Fruit fly (Drosophila melanogaster) whole organism, wandering third instar larva: ENCODE measurements around the gene CG3604.

Experiments
- Abd-B ChIP-seq: fragments of >200 bp; optimal IDR thresholded peaks from 2 replicates; lab custom pipeline; 2017; ENCODE audit warnings: missing biosample characterization, missing genetic modification characterization
- CG32264 ChIP-seq: fragments of 200-800 bp; sonication (Bioruptor generic); optimal IDR thresholded peaks from 2 replicates; lab custom pipeline; 2016; ENCODE audit warnings: missing biosample characterization, missing genetic modification characterization
- CG9705 ChIP-seq: fragments of 200-800 bp; sonication (Bioruptor generic); optimal IDR thresholded peaks from 2 replicates; lab custom pipeline; 2018; ENCODE audit warnings: missing biosample characterization, mild to moderate bottlenecking, missing genetic modification characterization
- CrebA ChIP-seq: fragments of 200-800 bp; sonication (Bioruptor generic); optimal IDR thresholded peaks from 2 replicates; lab custom pipeline; 2016; ENCODE audit warnings: missing biosample characterization, mild to moderate bottlenecking, missing genetic modification characterization, borderline replicate concordance
- Dfd ChIP-seq: fragments of >200 bp; optimal IDR thresholded peaks from 2 replicates; lab custom pipeline; 2017; ENCODE audit warnings: missing biosample characterization, missing genetic modification characterization
- Dif ChIP-seq: fragments of 200-275, 200-300 bp; sonication (Bioruptor generic); optimal IDR thresholded peaks from 2 replicates; lab custom pipeline; 2018; ENCODE audit warnings: missing biosample characterization, missing genetic modification characterization; ENCODE audit not compliant: partially characterized antibody
- GATAd ChIP-seq: sonication (Bioruptor generic); optimal IDR thresholded peaks from 2 replicates; lab custom pipeline; 2016; ENCODE audit warnings: missing biosample characterization, missing genetic modification characterization
- HLH106 ChIP-seq: fragments of 200-800 bp; optimal IDR thresholded peaks from 3 replicates; lab custom pipeline; 2019; ENCODE audit warnings: missing biosample characterization, mild to moderate bottlenecking, missing genetic modification characterization, moderate library complexity
- Hnf4 ChIP-seq: fragments of 200-800 bp; sonication (Bioruptor generic); optimal IDR thresholded peaks from 2 replicates; lab custom pipeline; 2016; ENCODE audit warnings: missing biosample characterization, mild to moderate bottlenecking, missing genetic modification characterization
- Hr78 ChIP-seq: fragments of >200 bp; optimal IDR thresholded peaks from 2 replicates; lab custom pipeline; 2017; ENCODE audit warnings: missing biosample characterization, missing genetic modification characterization
- Hr83 ChIP-seq: fragments of 200-300 bp; sonication (Bioruptor generic); optimal IDR thresholded peaks from 2 replicates; lab custom pipeline; 2016; ENCODE audit warnings: missing biosample characterization, mild to moderate bottlenecking, missing genetic modification characterization, moderate library complexity; ENCODE audit not compliant: poor library complexity, severe bottlenecking
- Jra ChIP-seq: sonication (Bioruptor generic); optimal IDR thresholded peaks from 2 replicates; lab custom pipeline; 2016; ENCODE audit warnings: missing biosample characterization, missing genetic modification characterization
- Mio ChIP-seq: sonication (Bioruptor generic); optimal IDR thresholded peaks from 2 replicates; lab custom pipeline; 2016; ENCODE audit warnings: missing biosample characterization, missing genetic modification characterization
- Myc ChIP-seq: fragments of >200 bp; optimal IDR thresholded peaks from 2 replicates; lab custom pipeline; 2017
- N ChIP-seq: fragments of >200 bp; optimal IDR thresholded peaks from 2 replicates; lab custom pipeline; 2018; ENCODE audit warnings: missing biosample characterization, missing external identifiers, missing genetic modification characterization
- OdsH ChIP-seq: fragments of 200-800 bp; sonication (Bioruptor generic); optimal IDR thresholded peaks from 2 replicates; lab custom pipeline; 2016; ENCODE audit warnings: missing biosample characterization, mild to moderate bottlenecking, missing genetic modification characterization
- Rel ChIP-seq, 2 experiments: fragments of 200-800 bp; sonication (Bioruptor generic) in 1 of 2; optimal IDR thresholded peaks; 2 replicates in 1 of 2; 3 replicates in 1 of 2; lab custom pipeline; 2016 to 2019; ENCODE audit warnings: mild to moderate bottlenecking in 2 of 2, missing biosample characterization in 2 of 2, missing genetic modification characterization in 2 of 2, moderate library complexity in 1 of 2
- Sp1 ChIP-seq: fragments of 200-800 bp; sonication (Bioruptor generic); optimal IDR thresholded peaks from 3 replicates; lab custom pipeline; 2019; ENCODE audit warnings: missing biosample characterization, mild to moderate bottlenecking, missing genetic modification characterization, moderate library complexity
- Vsx2 ChIP-seq: fragments of 200-300, 225-300 bp; sonication (Bioruptor generic); optimal IDR thresholded peaks from 2 replicates; lab custom pipeline; 2018; ENCODE audit warnings: missing biosample characterization, missing genetic modification characterization; ENCODE audit not compliant: partially characterized antibody
- br ChIP-seq: fragments of 200-800 bp; sonication (Bioruptor generic); optimal IDR thresholded peaks from 2 replicates; lab custom pipeline; 2016; ENCODE audit warnings: missing biosample characterization, missing genetic modification characterization
- brk ChIP-seq: fragments of 200-800 bp; sonication (Bioruptor generic); optimal IDR thresholded peaks from 2 replicates; lab custom pipeline; 2016; ENCODE audit warnings: missing biosample characterization, mild to moderate bottlenecking, missing genetic modification characterization
- dl ChIP-seq, 2 experiments: fragments of 175-275, 200-275 bp in 1 of 2; fragments of 200-275 bp in 1 of 2; sonication (Bioruptor generic); optimal IDR thresholded peaks; lab custom pipeline; 2018; ENCODE audit warnings: mild to moderate bottlenecking in 2 of 2, missing biosample characterization in 2 of 2, missing genetic modification characterization in 2 of 2, moderate library complexity in 2 of 2; ENCODE audit not compliant: partially characterized antibody in 2 of 2, insufficient read depth in 1 of 2
- dmrt93B ChIP-seq: fragments of 200-800 bp; sonication (Bioruptor generic); optimal IDR thresholded peaks from 2 replicates; lab custom pipeline; 2018; ENCODE audit warnings: missing biosample characterization, mild to moderate bottlenecking, missing genetic modification characterization
- dsf ChIP-seq: sonication (Bioruptor generic); optimal IDR thresholded peaks from 2 replicates; lab custom pipeline; 2016; ENCODE audit warnings: missing biosample characterization, missing genetic modification characterization, borderline replicate concordance
- ey ChIP-seq: fragments of 200-800 bp; sonication (Bioruptor generic); optimal IDR thresholded peaks from 2 replicates; lab custom pipeline; 2016; ENCODE audit warnings: missing biosample characterization, missing genetic modification characterization
- foxo ChIP-seq, 2 experiments: fragments of 200-800 bp; sonication (Bioruptor generic); optimal IDR thresholded peaks; 2 replicates in 1 of 2; 3 replicates in 1 of 2; lab custom pipeline; 2016 to 2017; ENCODE audit warnings: missing biosample characterization in 2 of 2, missing genetic modification characterization in 2 of 2
- fru ChIP-seq: fragments of 200-800 bp; sonication (Bioruptor generic); optimal IDR thresholded peaks from 3 replicates; lab custom pipeline; 2016; ENCODE audit warnings: missing biosample characterization, mild to moderate bottlenecking, missing genetic modification characterization
- h ChIP-seq: fragments of 200-800 bp; sonication (Bioruptor generic); optimal IDR thresholded peaks from 3 replicates; lab custom pipeline; 2016; ENCODE audit warnings: missing biosample characterization, mild to moderate bottlenecking, missing genetic modification characterization
- jim ChIP-seq: fragments of 175-275, 200-325 bp; sonication (Bioruptor generic); optimal IDR thresholded peaks from 2 replicates; lab custom pipeline; 2016; ENCODE audit warnings: missing biosample characterization, mild to moderate bottlenecking, missing genetic modification characterization
- lola ChIP-seq: fragments of >200 bp; optimal IDR thresholded peaks from 2 replicates; lab custom pipeline; 2017; ENCODE audit warnings: missing biosample characterization, missing genetic modification characterization
- pan ChIP-seq: fragments of >200 bp; optimal IDR thresholded peaks from 2 replicates; lab custom pipeline; 2017
- psq ChIP-seq: fragments of 200-800 bp; sonication (Bioruptor generic); optimal IDR thresholded peaks from 3 replicates; lab custom pipeline; 2017; ENCODE audit warnings: missing biosample characterization, mild to moderate bottlenecking, missing genetic modification characterization, moderate library complexity
- rgr ChIP-seq: fragments of 200-800 bp; sonication (Bioruptor generic); optimal IDR thresholded peaks from 3 replicates; lab custom pipeline; 2016; ENCODE audit warnings: missing biosample characterization, mild to moderate bottlenecking, missing genetic modification characterization
- sage ChIP-seq: fragments of 200-800 bp; sonication (Bioruptor generic); optimal IDR thresholded peaks from 2 replicates; lab custom pipeline; 2016; ENCODE audit warnings: missing biosample characterization, mild to moderate bottlenecking, missing genetic modification characterization
- sv ChIP-seq: fragments of 200-800 bp; sonication (Bioruptor generic); optimal IDR thresholded peaks from 3 replicates; lab custom pipeline; 2016; ENCODE audit warnings: missing biosample characterization, missing genetic modification characterization
- tai ChIP-seq: sonication (Bioruptor generic); optimal IDR thresholded peaks from 2 replicates; lab custom pipeline; 2016; ENCODE audit warnings: missing biosample characterization, missing genetic modification characterization
- usp ChIP-seq: fragments of >200 bp; optimal IDR thresholded peaks from 2 replicates; lab custom pipeline; 2017; ENCODE audit warnings: missing biosample characterization, missing genetic modification characterization
- woc ChIP-seq: sonication (Bioruptor generic); optimal IDR thresholded peaks from 2 replicates; lab custom pipeline; 2016; ENCODE audit warnings: missing biosample characterization, mild to moderate bottlenecking, missing genetic modification characterization

CG3604 gene

dm6 chr2L:3655698-3656105, 42.0 kb downstream of the CG3604 start:
- TF ChIP-seq Rel (GFP tag; optimal IDR thresholded peaks at IDR 0.05; lab: Kevin White, UChicago) (peak; percentile 93), Rel (tag; optimal IDR thresholded peaks at IDR 0.05; lab: Kevin White, UChicago) (peak; percentile 95), Hnf4 (GFP tag; lab: Kevin White, UChicago) (peak; percentile 99), CrebA (peak; percentile 96), HLH106 (peak; percentile 99), dsf (GFP tag; lab: Kevin White, UChicago) (peak; percentile 91), br (GFP tag; lab: Kevin White, UChicago) (peak; percentile 99), CG32264 (peak; percentile 96), psq (GFP tag; lab: Kevin White, UChicago) (peak; percentile 98), N (no peak), Mio (GFP tag; lab: Kevin White, UChicago) (peak; percentile 90), usp (no peak), CG9705 (GFP tag; lab: Kevin White, UChicago) (peak; percentile 99), pan (lab: Kevin White, UChicago) (no peak), rgr (peak; percentile 99), ey (GFP tag; lab: Kevin White, UChicago) (peak; percentile 99), woc (GFP tag; lab: Kevin White, UChicago) (peak; percentile 99), dl (GFP tag; optimal IDR thresholded peaks at IDR 0.05; lab: Kevin White, UChicago; ENCODE audit: insufficient read depth in 1 of 2, partially characterized antibody in 2 of 2) (no peak), sv (GFP tag; lab: Kevin White, UChicago) (peak; percentile 97), sage (peak; percentile 96), Vsx2 (no peak), GATAd (peak; percentile 72), foxo (GFP tag; optimal IDR thresholded peaks at IDR 0.05; lab: Kevin White, UChicago) (peak; percentile 97 to 99), Myc (lab: Kevin White, UChicago) (no peak), fru (peak; percentile 99), h (GFP tag; lab: Kevin White, UChicago) (peak; percentile 99), jim (peak; percentile 61), Dif (GFP tag; lab: Kevin White, UChicago) (no peak), Hr78 (GFP tag; lab: Kevin White, UChicago) (no peak), OdsH (GFP tag; lab: Kevin White, UChicago) (peak; percentile 99), lola (GFP tag; lab: Kevin White, UChicago) (no peak), Abd-B (no peak), Sp1 (GFP tag; lab: Kevin White, UChicago) (peak; percentile 99), Jra (GFP tag; lab: Kevin White, UChicago) (peak; percentile 94), Dfd (GFP tag; lab: Kevin White, UChicago) (no peak), tai (GFP tag; lab: Kevin White, UChicago) (peak; percentile 96), dmrt93B (GFP tag; lab: Kevin White, UChicago) (peak; percentile 97), Hr83 (peak; percentile 80), brk (GFP tag; lab: Kevin White, UChicago) (peak; percentile 96)
- TF ChIP-seq, all 38 proteins: peak for 27

DNA sequence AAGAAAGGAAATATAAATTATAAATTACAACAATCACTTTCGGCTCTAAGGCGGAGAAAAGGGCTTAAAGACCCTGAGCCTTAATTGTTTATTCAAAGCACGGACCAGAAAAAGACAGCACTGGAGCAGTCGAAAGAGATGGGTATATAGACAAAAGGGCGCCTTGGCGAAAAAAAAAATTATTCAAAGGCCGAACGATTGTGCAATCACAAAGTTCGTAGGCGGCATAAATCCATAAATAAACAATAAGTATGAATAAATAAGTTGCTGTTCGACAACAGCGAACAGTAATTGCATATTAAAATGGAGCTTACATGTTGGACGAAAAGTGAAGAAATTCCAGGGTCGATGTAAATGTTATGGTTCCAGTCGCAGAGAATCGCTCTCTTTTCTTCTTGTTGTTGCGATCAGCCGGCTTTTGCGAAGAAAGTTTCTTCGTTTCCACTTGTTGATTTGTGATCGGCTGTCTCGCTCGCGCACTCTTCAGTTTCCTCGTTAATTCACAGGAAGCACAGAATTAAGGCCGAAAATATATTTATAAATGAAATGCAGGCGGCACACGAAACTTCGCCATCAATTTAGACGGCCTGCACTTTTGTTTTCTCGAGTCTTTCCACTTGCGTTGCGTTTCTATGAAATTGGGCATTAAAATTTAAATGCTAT, 42.6 kb downstream of the CG3604 start:
- no peak for TF ChIP-seq HLH106
- TF ChIP-seq Hnf4 (GFP tag; lab: Kevin White, UChicago) = no peak
- TF ChIP-seq tai (GFP tag; lab: Kevin White, UChicago) = no peak
- no peak for TF ChIP-seq Rel (GFP tag; optimal IDR thresholded peaks at IDR 0.05; lab: Kevin White, UChicago)
- TF ChIP-seq Rel (tag; optimal IDR thresholded peaks at IDR 0.05; lab: Kevin White, UChicago) = no peak
- no peak for TF ChIP-seq Hr83
- TF ChIP-seq CrebA = no peak
- no peak for TF ChIP-seq psq (GFP tag; lab: Kevin White, UChicago)
- TF ChIP-seq br (GFP tag; lab: Kevin White, UChicago) = no peak
- TF ChIP-seq Hr78 (GFP tag; lab: Kevin White, UChicago) = no peak
- TF ChIP-seq Dfd (GFP tag; lab: Kevin White, UChicago) = no peak
- no peak for TF ChIP-seq Jra (GFP tag; lab: Kevin White, UChicago)
- no peak for TF ChIP-seq CG9705 (GFP tag; lab: Kevin White, UChicago)
- TF ChIP-seq ey (GFP tag; lab: Kevin White, UChicago) = no peak
- TF ChIP-seq Sp1 (GFP tag; lab: Kevin White, UChicago) = no peak
- no peak for TF ChIP-seq GATAd
- TF ChIP-seq Dif (GFP tag; lab: Kevin White, UChicago) = no peak
- TF ChIP-seq Mio (GFP tag; lab: Kevin White, UChicago) = no peak
- no peak for TF ChIP-seq jim
- TF ChIP-seq CG32264 = no peak
